Fruit fly (Drosophila melanogaster) whole organism, embryonic: ENCODE data around the gene CG5056.

Experiments
- Awh ChIP-seq: fragments of 200-800 bp; sonication (Bioruptor generic); IDR thresholded peaks from 2 replicates; pipeline ENCODE4, ENCODE4 v1.3.6; 2022; ENCODE audit warnings: missing biosample characterization, missing genetic modification characterization
- B-H1 ChIP-seq: fragments of 200-800 bp; sonication (Bioruptor generic); IDR thresholded peaks from 3 replicates; pipeline ENCODE4 v1.3.6; 2022; ENCODE audit warnings: missing biosample characterization, missing genetic modification characterization
- CG10209 ChIP-seq: fragments of 200-800 bp; sonication (Bioruptor generic); optimal IDR thresholded peaks from 3 replicates; lab custom pipeline; 2017; ENCODE audit warnings: missing biosample characterization, mild to moderate bottlenecking, missing genetic modification characterization, missing genetic modification reagents
- CG10654 ChIP-seq: fragments of 200-800 bp; sonication (Bioruptor generic); optimal IDR thresholded peaks from 2 replicates; lab custom pipeline; 2016; ENCODE audit warnings: missing biosample characterization, missing genetic modification characterization
- CG1233 ChIP-seq: fragments of 200-800 bp; sonication (Bioruptor generic); optimal IDR thresholded peaks from 4 replicates; lab custom pipeline; 2018; ENCODE audit warnings: missing biosample characterization, mild to moderate bottlenecking, missing genetic modification characterization
- CG1602 ChIP-seq: fragments of 200-800 bp; sonication (Bioruptor generic); optimal IDR thresholded peaks from 3 replicates; lab custom pipeline; 2016; ENCODE audit warnings: missing biosample characterization, missing genetic modification characterization
- CG17568 ChIP-seq: fragments of 200-800 bp; sonication (Bioruptor generic); optimal IDR thresholded peaks from 2 replicates; lab custom pipeline; 2018; ENCODE audit warnings: missing biosample characterization, mild to moderate bottlenecking, missing genetic modification characterization, moderate library complexity
- CG18619 ChIP-seq: fragments of 200-800 bp; sonication (Bioruptor generic); optimal IDR thresholded peaks from 3 replicates; lab custom pipeline; 2017; ENCODE audit warnings: missing biosample characterization, mild to moderate bottlenecking, missing genetic modification characterization
- CG2129 ChIP-seq: fragments of 200-800 bp; sonication (Bioruptor generic); IDR thresholded peaks from 2 replicates; pipeline ENCODE4 v1.3.6; 2022; ENCODE audit warnings: missing biosample characterization, missing genetic modification characterization; ENCODE audit not compliant: partially characterized antibody
- CG2199 ChIP-seq: fragments of 200-800 bp; sonication (Bioruptor generic); IDR thresholded peaks from 3 replicates; pipeline ENCODE4 v1.3.6; 2022; ENCODE audit warnings: missing biosample characterization, missing genetic modification characterization
- CG30020 ChIP-seq: fragments of 200-800 bp; optimal IDR thresholded peaks from 2 replicates; lab custom pipeline; 2019; ENCODE audit warnings: missing biosample characterization, mild to moderate bottlenecking, missing genetic modification characterization, moderate library complexity
- CG3407 ChIP-seq: fragments of 200-800 bp; sonication (Bioruptor generic); optimal IDR thresholded peaks from 2 replicates; lab custom pipeline; 2018; ENCODE audit warnings: missing biosample characterization, mild to moderate bottlenecking, missing genetic modification characterization
- CG34376 ChIP-seq: fragments of 200-800 bp; sonication (Bioruptor generic); optimal IDR thresholded peaks from 2 replicates; lab custom pipeline; 2018; ENCODE audit warnings: missing biosample characterization, mild to moderate bottlenecking, missing genetic modification characterization
- CG3838 ChIP-seq: fragments of 200-800 bp; sonication (Bioruptor generic); optimal IDR thresholded peaks from 3 replicates; lab custom pipeline; 2016; ENCODE audit warnings: missing biosample characterization, missing genetic modification characterization
- CG4282 ChIP-seq: fragments of 200-800 bp; sonication (Bioruptor generic); optimal IDR thresholded peaks from 2 replicates; lab custom pipeline; 2016; ENCODE audit warnings: missing biosample characterization, missing genetic modification characterization
- CG43689 ChIP-seq: fragments of 200-800 bp; sonication (Bioruptor generic); IDR thresholded peaks from 2 replicates; pipeline ENCODE4 v1.3.6; 2022; ENCODE audit warnings: missing biosample characterization, missing genetic modification characterization
- CG4404 ChIP-seq: fragments of 200-800 bp; sonication (Bioruptor generic); IDR thresholded peaks from 2 replicates; pipeline ENCODE4 v1.3.6; 2022; ENCODE audit warnings: missing biosample characterization, missing genetic modification characterization
- CG4854 ChIP-seq: fragments of 200-800 bp; sonication (Bioruptor generic); optimal IDR thresholded peaks from 2 replicates; lab custom pipeline; 2016; ENCODE audit warnings: missing biosample characterization, missing genetic modification characterization, inconsistent platforms
- CG5245 ChIP-seq: fragments of 200-800 bp; sonication (Bioruptor generic); optimal IDR thresholded peaks from 3 replicates; lab custom pipeline; 2016; ENCODE audit warnings: missing biosample characterization, missing genetic modification characterization
- CG6254 ChIP-seq: fragments of 200-800 bp; sonication (Bioruptor generic); optimal IDR thresholded peaks from 3 replicates; lab custom pipeline; 2017; ENCODE audit warnings: mild to moderate bottlenecking, missing biosample characterization, missing genetic modification reagents, missing genetic modification characterization
- CG6272 ChIP-seq: fragments of 200-800 bp; sonication (Bioruptor generic); IDR thresholded peaks from 2 replicates; pipeline ENCODE4 v1.3.6; 2022; ENCODE audit warnings: missing biosample characterization, missing genetic modification characterization
- CG9727 ChIP-seq: fragments of 200-800 bp; sonication (Bioruptor generic); optimal IDR thresholded peaks from 3 replicates; lab custom pipeline; 2017; ENCODE audit warnings: missing biosample characterization, mild to moderate bottlenecking, missing genetic modification characterization
- CTCF ChIP-seq: fragments of 200-800 bp; sonication (Bioruptor generic); optimal IDR thresholded peaks from 2 replicates; lab custom pipeline; 2017; ENCODE audit warnings: missing biosample characterization, mild to moderate bottlenecking, missing genetic modification characterization, moderate library complexity
- CoRest ChIP-seq: fragments of 200-800 bp; sonication (Bioruptor generic); optimal IDR thresholded peaks from 3 replicates; lab custom pipeline; 2018; ENCODE audit warnings: missing biosample characterization, mild to moderate bottlenecking, missing genetic modification characterization, moderate library complexity
- Ets65A ChIP-seq: fragments of 200-800 bp; sonication (Bioruptor generic); peaks from one replicate; lab custom pipeline; 2016; ENCODE audit warnings: missing biosample characterization, missing genetic modification characterization
- H2.0 ChIP-seq: fragments of 200-800 bp; sonication (Bioruptor generic); IDR thresholded peaks from 2 replicates; pipeline ENCODE4 v1.3.6; 2022; ENCODE audit warnings: missing biosample characterization, missing genetic modification characterization
- Hmr ChIP-seq: fragments of 200-800 bp; sonication (Bioruptor generic); optimal IDR thresholded peaks from 3 replicates; lab custom pipeline; 2017; ENCODE audit warnings: mild to moderate bottlenecking, missing biosample characterization, missing genetic modification reagents, missing genetic modification characterization
- Lim3 ChIP-seq: fragments of 200-800 bp; sonication (Bioruptor generic); IDR thresholded peaks from 2 replicates; pipeline ENCODE4 v1.3.6; 2022; ENCODE audit warnings: missing biosample characterization, missing genetic modification characterization
- Meics ChIP-seq: fragments of 200-800 bp; sonication (Bioruptor generic); optimal IDR thresholded peaks from 2 replicates; lab custom pipeline; 2017; ENCODE audit warnings: missing biosample characterization, mild to moderate bottlenecking, missing genetic modification characterization
- Myb ChIP-seq: fragments of 200-800 bp; sonication (Bioruptor generic); optimal IDR thresholded peaks from 2 replicates; lab custom pipeline; 2016; ENCODE audit warnings: missing biosample characterization, missing genetic modification characterization
- Nf-YA ChIP-seq: fragments of 200-800 bp; sonication (Bioruptor generic); IDR thresholded peaks from 2 replicates; pipeline ENCODE4 v1.3.6; 2022; ENCODE audit warnings: missing biosample characterization, missing genetic modification characterization
- Sox102F ChIP-seq: fragments of 200-800 bp; sonication (Bioruptor generic); optimal IDR thresholded peaks from 2 replicates; lab custom pipeline; 2018; ENCODE audit warnings: missing biosample characterization, mild to moderate bottlenecking, missing genetic modification characterization, moderate library complexity
- Taf1 ChIP-seq: fragments of 200-800 bp; sonication (Bioruptor generic); IDR thresholded peaks from 2 replicates; pipeline ENCODE4 v1.3.6; 2022; ENCODE audit warnings: missing biosample characterization, missing genetic modification characterization
- abd-A ChIP-seq: fragments of 200-800 bp; sonication (Bioruptor generic); optimal IDR thresholded peaks from 3 replicates; lab custom pipeline; 2019; ENCODE audit warnings: missing biosample characterization, mild to moderate bottlenecking, missing genetic modification characterization, moderate library complexity
- dysf ChIP-seq: fragments of 200-800 bp; sonication (Bioruptor generic); IDR thresholded peaks from 3 replicates; pipeline ENCODE4 v1.3.6; 2022; ENCODE audit warnings: missing biosample characterization, missing genetic modification characterization
- en ChIP-seq: fragments of 200-800 bp; sonication (Bioruptor generic); optimal IDR thresholded peaks from 2 replicates; lab custom pipeline; 2016; ENCODE audit warnings: missing biosample characterization, missing genetic modification characterization
- esg ChIP-seq: fragments of 200-800 bp; sonication (Bioruptor generic); conservative IDR thresholded peaks from 2 replicates; pipeline ENCODE4 v1.3.6; 2022; ENCODE audit warnings: missing biosample characterization, missing genetic modification characterization
- exex ChIP-seq: fragments of 200-800 bp; sonication (Bioruptor generic); optimal IDR thresholded peaks from 4 replicates; lab custom pipeline; 2018; ENCODE audit warnings: missing biosample characterization, mild to moderate bottlenecking, missing genetic modification characterization, moderate library complexity
- eyg ChIP-seq: fragments of 200-800 bp; sonication (Bioruptor generic); optimal IDR thresholded peaks from 3 replicates; lab custom pipeline; 2016; ENCODE audit warnings: missing biosample characterization, missing genetic modification characterization
- fd3F ChIP-seq: fragments of 200-800 bp; sonication (Bioruptor generic); optimal IDR thresholded peaks from 2 replicates; lab custom pipeline; 2018; ENCODE audit warnings: missing biosample characterization, mild to moderate bottlenecking, missing genetic modification characterization, moderate library complexity
- gem ChIP-seq: fragments of 200-800 bp; sonication (Bioruptor generic); optimal IDR thresholded peaks from 2 replicates; lab custom pipeline; 2019; ENCODE audit warnings: missing biosample characterization, mild to moderate bottlenecking, missing genetic modification characterization, moderate library complexity
- hkb ChIP-seq, 2 experiments: fragments of 200-800 bp in 1 of 2; fragments of >200 bp in 1 of 2; sonication (Bioruptor generic) in 1 of 2; IDR thresholded peaks in 1 of 2; optimal IDR thresholded peaks in 1 of 2; 2 replicates each; pipeline versions ENCODE4 v1.3.6 to Lab custom; 2017 to 2022; ENCODE audit warnings: missing biosample characterization in 1 of 2, missing genetic modification characterization in 1 of 2
- kah ChIP-seq: fragments of 200-800 bp; sonication (Bioruptor generic); optimal IDR thresholded peaks from 2 replicates; lab custom pipeline; 2018; ENCODE audit warnings: missing biosample characterization, mild to moderate bottlenecking, missing genetic modification characterization
- nmo ChIP-seq: fragments of 200-800 bp; sonication (Bioruptor generic); optimal IDR thresholded peaks from 2 replicates; lab custom pipeline; 2018; ENCODE audit warnings: missing biosample characterization, mild to moderate bottlenecking, missing genetic modification characterization, moderate library complexity
- p53 ChIP-seq: fragments of 200-800 bp; sonication (Bioruptor generic); optimal IDR thresholded peaks from 2 replicates; lab custom pipeline; 2016; ENCODE audit warnings: missing biosample characterization, missing genetic modification characterization
- pita ChIP-seq: fragments of 200-800 bp; sonication (Bioruptor generic); optimal IDR thresholded peaks from 2 replicates; lab custom pipeline; 2017; ENCODE audit warnings: missing biosample characterization, mild to moderate bottlenecking, missing genetic modification characterization
- pros ChIP-seq: fragments of 200-800 bp; sonication (Bioruptor generic); optimal IDR thresholded peaks from 3 replicates; lab custom pipeline; 2019; ENCODE audit warnings: missing biosample characterization, mild to moderate bottlenecking, missing genetic modification characterization, moderate library complexity
- sr ChIP-seq: fragments of 200-800 bp; sonication (Bioruptor generic); IDR thresholded peaks from 3 replicates; pipeline ENCODE4 v1.3.6; 2022; ENCODE audit warnings: missing biosample characterization, missing genetic modification characterization
- tna ChIP-seq: fragments of 200-800 bp; sonication (Bioruptor generic); IDR thresholded peaks from 2 replicates; pipeline ENCODE4 v1.3.6; 2022; ENCODE audit warnings: missing biosample characterization, missing genetic modification characterization; ENCODE audit not compliant: partially characterized antibody
- vvl ChIP-seq: fragments of 200-800 bp; sonication (Bioruptor generic); IDR thresholded peaks from 2 replicates; pipeline ENCODE4 v1.3.6; 2022; ENCODE audit warnings: missing biosample characterization, missing genetic modification characterization
- z ChIP-seq: fragments of 200-800 bp; sonication (Bioruptor generic); IDR thresholded peaks from 3 replicates; pipeline ENCODE4 v1.3.6; 2022; ENCODE audit warnings: missing biosample characterization, missing genetic modification characterization
- zfh2 ChIP-seq: fragments of 200-800 bp; sonication (Bioruptor generic); optimal IDR thresholded peaks from 2 replicates; lab custom pipeline; 2016; ENCODE audit warnings: missing biosample characterization, missing genetic modification characterization

Gene CG5056

dm6 chr2L:10321036-10321583, 45.4 kb upstream of the CG5056 start (continued):
- TF ChIP-seq dysf (GFP tag; lab: Robert Waterston, UW) (no peak), CG3838 (GFP tag; lab: Kevin White, UChicago) (no peak), CG18619 (GFP tag; lab: Kevin White, UChicago) (no peak), CG10209 (GFP tag; lab: Kevin White, UChicago) (peak; percentile 7), B-H1 (GFP tag; lab: Robert Waterston, UW) (no peak), CG30020 (tag; lab: Kevin White, UChicago) (no peak), vvl (0 out of 2 replicates have a peak, but pooled peaks have one; percentile 5), CG6254 (peak; percentile 1), nmo (GFP tag; lab: Kevin White, UChicago) (peak; percentile 22), p53 (GFP tag; lab: Kevin White, UChicago) (no peak), CG5245 (GFP tag; lab: Kevin White, UChicago) (no peak), tna (peak; percentile 57), CG9727 (GFP tag; lab: Kevin White, UChicago) (peak; percentile 17), hkb (optimal IDR thresholded peaks at IDR 0.05; lab: Kevin White, UChicago) (no peak), hkb (GFP tag; IDR thresholded peaks at IDR 0.05; lab: Robert Waterston, UW) (no peak), gem (no peak), CG4854 (no peak), esg (no peak), Sox102F (GFP tag; lab: Kevin White, UChicago) (no peak), Meics (GFP tag; lab: Kevin White, UChicago) (peak; percentile 16), eyg (no peak), exex (tag; lab: Kevin White, UChicago) (no peak), pros (GFP tag; lab: Kevin White, UChicago) (no peak), abd-A (no peak), CG2199 (GFP tag; lab: Robert Waterston, UW) (no peak), Lim3 (no peak), pita (GFP tag; lab: Kevin White, UChicago) (no peak), H2.0 (GFP tag; lab: Robert Waterston, UW) (no peak), kah (GFP tag; lab: Kevin White, UChicago) (peak; percentile 72), CG1602 (GFP tag; lab: Kevin White, UChicago) (no peak), Awh (GFP tag; lab: Robert Waterston, UW) (no peak), CG17568 (GFP tag; lab: Kevin White, UChicago) (no peak), CG2129 (GFP tag; lab: Robert Waterston, UW) (no peak), Hmr (no peak), CG4282 (GFP tag; lab: Kevin White, UChicago) (no peak), CG6272 (GFP tag; lab: Robert Waterston, UW) (no peak), CG10654 (no peak), Myb (no peak), CG34376 (no peak), CoRest (tag; lab: Kevin White, UChicago) (no peak), CG4404 (GFP tag; lab: Robert Waterston, UW) (no peak), zfh2 (GFP tag; lab: Kevin White, UChicago) (peak; percentile 35), en (GFP tag; lab: Kevin White, UChicago) (peak; percentile 15), Ets65A (GFP tag; lab: Kevin White, UChicago) (peak; percentile 85), CG1233 (no peak), CTCF (GFP tag; lab: Kevin White, UChicago) (no peak), z (GFP tag; lab: Robert Waterston, UW) (no peak), fd3F (GFP tag; lab: Kevin White, UChicago) (no peak), CG43689 (GFP tag; lab: Robert Waterston, UW) (no peak), sr (GFP tag; lab: Robert Waterston, UW) (no peak), Taf1 (GFP tag; lab: Robert Waterston, UW) (no peak), Nf-YA (GFP tag; lab: Robert Waterston, UW) (no peak), CG3407 (GFP tag; lab: Kevin White, UChicago) (no peak)
